Fruit fly (Drosophila melanogaster): ENCODE results near the gene sba.

DNA sequence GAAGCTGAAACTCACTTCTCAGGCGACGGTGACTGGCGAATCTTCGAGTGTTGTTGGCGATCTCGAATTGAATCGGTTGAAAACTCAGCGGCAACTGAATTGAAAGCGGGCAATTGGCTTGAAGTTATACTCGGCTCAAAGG, 25.4 kb upstream of the sba start, which contains the start of gene CG12268:
- TF ChIP-seq CG14655 (GFP tag; optimal IDR thresholded peaks at IDR 0.05) (no peak), CG8301 (tag; optimal IDR thresholded peaks at IDR 0.05) (no peak), CG17806 (tag; optimal IDR thresholded peaks at IDR 0.05) (no peak)
